Worm (Caenorhabditis elegans) whole organism, late embryonic: ENCODE measurements around the gene D2023.6.

ENCODE experiments used
- ceh-18 ChIP-seq: sonication (generic microtip); optimal IDR thresholded peaks from 2 replicates; lab custom pipeline; 2016; ENCODE audit warnings: missing genetic modification characterization, missing compliant biosample characterization
- elt-2 ChIP-seq: sonication (generic microtip); optimal IDR thresholded peaks from 2 replicates; lab custom pipeline; 2016; ENCODE audit warnings: missing genetic modification reagents, missing genetic modification characterization, missing compliant biosample characterization
- eyg-1 ChIP-seq: sonication (generic microtip); optimal IDR thresholded peaks from 2 replicates; lab custom pipeline; 2016; ENCODE audit warnings: missing genotype, missing genetic modification characterization, missing compliant biosample characterization
- fkh-10 ChIP-seq: fragments of 150-350 bp; optimal IDR thresholded peaks from 2 replicates; lab custom pipeline; 2014; ENCODE audit warnings: missing biosample characterization, missing genetic modification reagents, missing genetic modification characterization
- lin-11 ChIP-seq: fragments of 200-800 bp; sonication (Bioruptor generic); optimal IDR thresholded peaks from 2 replicates; lab custom pipeline; 2018; ENCODE audit warnings: mild to moderate bottlenecking, missing genetic modification characterization, missing compliant biosample characterization
- nhr-11 ChIP-seq: fragments of 150-350 bp; optimal IDR thresholded peaks from 2 replicates; lab custom pipeline; 2014; ENCODE audit warnings: missing biosample characterization, missing genetic modification characterization
- npax-4 ChIP-seq: sonication (generic microtip); optimal IDR thresholded peaks from 2 replicates; lab custom pipeline; 2016; ENCODE audit warnings: missing genetic modification characterization, missing compliant biosample characterization
- pha-4 ChIP-seq: fragments of 150-350 bp; optimal IDR thresholded peaks from 2 replicates; lab custom pipeline; 2018; ENCODE audit warnings: missing biosample characterization, missing genetic modification reagents, missing genetic modification characterization
- unc-3 ChIP-seq, 2 experiments: fragments of 200-800 bp in 1 of 2; sonication (Bioruptor generic) in 1 of 2; sonication (generic microtip) in 1 of 2; conservative IDR thresholded peaks in 1 of 2; optimal IDR thresholded peaks in 1 of 2; 2 replicates each; pipeline versions ENCODE4 v1.3.6 to Lab custom; 2016 to 2022; ENCODE audit warnings: missing compliant biosample characterization in 2 of 2, missing genetic modification characterization in 2 of 2, missing genetic modification reagents in 1 of 2
- unc-42 ChIP-seq: sonication (generic microtip); optimal IDR thresholded peaks from 2 replicates; lab custom pipeline; 2016; ENCODE audit warnings: missing genotype, missing genetic modification characterization, missing compliant biosample characterization
- unc-86 ChIP-seq: sonication (generic microtip); optimal IDR thresholded peaks from 2 replicates; lab custom pipeline; 2016; ENCODE audit warnings: missing genetic modification characterization, missing compliant biosample characterization

ce11 chrV:11787742-11788238 lies 39.4 kb upstream of the D2023.6 start, which contains the start of gene F55A11.8:
- no peak for TF ChIP-seq lin-11 (tag; lab: Kevin White, UChicago)
- no peak for TF ChIP-seq nhr-11 (tag; lab: Kevin White, UChicago)
- no peak for TF ChIP-seq unc-42
- TF ChIP-seq npax-4 (tag; lab: Kevin White, UChicago): no peak
- no peak for TF ChIP-seq eyg-1 (tag; lab: Kevin White, UChicago)
- TF ChIP-seq fkh-10 (GFP tag; lab: Kevin White, UChicago): no peak
- TF ChIP-seq pha-4 (tag; lab: Kevin White, UChicago): no peak
- no peak for TF ChIP-seq unc-3 (GFP tag; conservative IDR thresholded peaks at IDR 0.05; lab: Robert Waterston, UW)
- no peak for TF ChIP-seq unc-3 (tag; optimal IDR thresholded peaks at IDR 0.05; lab: Kevin White, UChicago)
- TF ChIP-seq elt-2 (tag; lab: Kevin White, UChicago): no peak
- TF ChIP-seq unc-86 (tag; lab: Kevin White, UChicago): no peak
- TF ChIP-seq ceh-18 (tag; lab: Kevin White, UChicago): no peak
